Fruit fly (Drosophila melanogaster) whole organism: ENCODE results near the gene CG13622.

ENCODE experiments used
- CG8478 ChIP-seq: fragments of >200 bp; optimal IDR thresholded peaks from 2 replicates; lab custom pipeline; 2018; ENCODE audit warnings: inconsistent platforms
- Dll ChIP-seq: fragments of >200 bp; optimal IDR thresholded peaks from 2 replicates; lab custom pipeline; 2017
- EcR ChIP-seq, 2 experiments: fragments of >200 bp; optimal IDR thresholded peaks; 2 replicates each; lab custom pipeline; 2017; ENCODE audit warnings: missing biosample characterization in 2 of 2, missing genetic modification characterization in 2 of 2, missing genetic modification reagents in 2 of 2
- pan ChIP-seq: fragments of >200 bp; optimal IDR thresholded peaks from 2 replicates; lab custom pipeline; 2017
- psq ChIP-seq: fragments of >200 bp; optimal IDR thresholded peaks from 2 replicates; lab custom pipeline; 2017
- usp ChIP-seq: fragments of >200 bp; optimal IDR thresholded peaks from 2 replicates; lab custom pipeline; 2017; ENCODE audit warnings: missing biosample characterization, missing genetic modification characterization, mixed read lengths

The CG13622 gene

DNA sequence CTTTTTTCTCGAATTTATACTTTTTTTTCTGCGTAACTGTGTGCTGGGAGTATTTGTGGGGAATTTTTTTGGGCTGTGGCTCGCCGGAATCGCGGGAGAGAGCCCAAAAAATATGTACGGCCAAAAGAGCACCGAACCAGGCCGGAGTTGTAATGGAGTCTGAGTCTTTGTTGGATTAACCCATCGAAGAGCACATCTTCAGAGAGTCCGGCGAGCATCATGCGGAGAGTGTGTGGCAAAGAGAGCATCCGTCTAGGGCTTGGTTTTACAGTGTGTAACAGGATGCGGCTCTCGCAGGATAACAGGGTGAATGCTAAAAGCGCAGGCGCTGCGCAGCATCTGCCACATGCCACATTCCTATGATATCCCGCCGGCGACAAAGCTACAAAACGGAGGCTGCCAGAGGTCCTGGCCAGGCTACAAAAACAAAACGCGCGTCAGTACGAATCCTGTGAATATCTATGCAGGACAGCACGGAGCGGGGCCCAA, 38.4 kb downstream of the CG13622 start, which contains the start of gene nAChRalpha2:
Gene nAChRalpha2 (plus strand): TSS at position 439 of the 489 bp plus-strand sequence.
- no peak for TF ChIP-seq usp (GFP tag; lab: Kevin White, UChicago)
- no peak for TF ChIP-seq CG8478 (lab: Kevin White, UChicago)
- TF ChIP-seq psq = no peak
- TF ChIP-seq Dll (lab: Kevin White, UChicago) = no peak
- no peak for TF ChIP-seq pan
- TF ChIP-seq EcR (GFP tag; optimal IDR thresholded peaks at IDR 0.05; lab: Kevin White, UChicago) = no peak

DNA sequence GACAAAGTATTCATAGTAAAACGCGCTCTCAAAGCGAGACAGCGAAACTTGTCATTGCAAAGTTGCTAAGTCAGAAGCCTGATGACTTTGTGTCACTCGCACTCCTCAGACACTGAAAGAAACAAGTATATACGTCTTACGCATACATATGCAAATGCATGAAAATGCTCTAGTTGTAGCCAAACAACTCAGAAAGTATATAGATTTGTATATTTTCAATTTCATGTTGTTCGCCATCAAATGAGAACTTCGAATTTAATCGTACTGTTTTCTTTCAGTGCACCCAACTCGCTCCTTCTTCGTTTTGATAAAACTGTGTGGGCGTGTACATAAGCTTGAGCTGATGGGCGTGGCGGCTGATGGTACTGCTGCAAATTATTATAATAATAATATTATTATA, 42.4 kb downstream of the CG13622 start:
- TF ChIP-seq pan (no peak), psq (no peak), usp (GFP tag; lab: Kevin White, UChicago) (no peak), EcR (GFP tag; optimal IDR thresholded peaks at IDR 0.05; lab: Kevin White, UChicago) (no peak), CG8478 (lab: Kevin White, UChicago) (no peak), Dll (lab: Kevin White, UChicago) (no peak)

DNA sequence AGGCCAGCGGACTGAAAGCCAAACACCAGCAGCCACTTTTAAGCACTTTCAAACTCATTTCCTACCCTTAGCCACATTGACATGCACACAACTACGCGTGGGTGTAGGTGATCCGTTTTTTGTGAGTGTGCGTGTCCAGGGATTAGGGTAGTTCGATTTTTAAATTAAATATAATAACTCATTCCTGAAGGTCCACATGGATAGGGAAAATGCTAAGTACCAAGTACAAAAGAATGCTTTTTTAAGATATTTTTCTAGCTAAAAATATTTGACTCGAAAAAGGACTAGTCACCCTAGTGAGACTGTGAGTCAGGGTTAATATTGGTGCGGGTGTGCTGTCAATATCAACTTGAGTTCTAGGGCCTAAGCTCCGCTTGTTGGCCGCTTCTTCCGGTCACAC, 48.7 kb downstream of the CG13622 start:
- TF ChIP-seq pan (no peak), usp (GFP tag; lab: Kevin White, UChicago) (no peak), EcR (GFP tag; optimal IDR thresholded peaks at IDR 0.05; lab: Kevin White, UChicago) (no peak), CG8478 (lab: Kevin White, UChicago) (no peak), psq (no peak), Dll (lab: Kevin White, UChicago) (no peak)
